Fruit fly (Drosophila melanogaster) whole organism, embryonic: Measurements from ENCODE around the gene CG12608.
A peak's percentile ranks its signal among the peaks of the same experiment; 100 is the strongest.

Experiments
- ATbp ChIP-seq: fragments of 200-800 bp; sonication (Bioruptor generic); optimal IDR thresholded peaks from 2 replicates; lab custom pipeline; 2017; ENCODE audit warnings: missing biosample characterization, mild to moderate bottlenecking, missing genetic modification characterization, missing genetic modification reagents
- Abd-B ChIP-seq: fragments of 200-800 bp; sonication (Bioruptor generic); optimal IDR thresholded peaks from 2 replicates; lab custom pipeline; 2018; ENCODE audit warnings: missing biosample characterization, mild to moderate bottlenecking, missing genetic modification characterization, moderate library complexity
- Awh ChIP-seq: fragments of 200-800 bp; sonication (Bioruptor generic); IDR thresholded peaks from 2 replicates; pipeline ENCODE4, ENCODE4 v1.3.6; 2022; ENCODE audit warnings: missing biosample characterization, missing genetic modification characterization
- BEAF-32 ChIP-seq: fragments of 200-800 bp; sonication (Bioruptor generic); optimal IDR thresholded peaks from 3 replicates; lab custom pipeline; 2017; ENCODE audit warnings: missing biosample characterization, missing genetic modification characterization, mild to moderate bottlenecking, moderate library complexity, missing genetic modification reagents
- CG10267 ChIP-seq: fragments of 200-800 bp; sonication (Bioruptor generic); optimal IDR thresholded peaks from 2 replicates; lab custom pipeline; 2018; ENCODE audit warnings: missing biosample characterization, mild to moderate bottlenecking, missing genetic modification characterization, moderate library complexity
- CG10366 ChIP-seq: fragments of 200-800 bp; sonication (Bioruptor generic); IDR thresholded peaks from 2 replicates; pipeline ENCODE4 v1.3.6; 2022; ENCODE audit warnings: missing biosample characterization, missing genetic modification characterization
- CG11085 ChIP-seq: fragments of 200-800 bp; sonication (Bioruptor generic); IDR thresholded peaks from 2 replicates; pipeline ENCODE4 v1.3.6; 2022; ENCODE audit warnings: missing biosample characterization, missing genetic modification characterization
- CG12071 ChIP-seq: fragments of 200-800 bp; sonication (Bioruptor generic); optimal IDR thresholded peaks from 3 replicates; lab custom pipeline; 2018; ENCODE audit warnings: missing biosample characterization, mild to moderate bottlenecking, missing genetic modification characterization
- CG12659 ChIP-seq: fragments of 200-800 bp; sonication (Bioruptor generic); optimal IDR thresholded peaks from 3 replicates; lab custom pipeline; 2017; ENCODE audit warnings: mild to moderate bottlenecking, missing biosample characterization, missing genetic modification reagents, missing genetic modification characterization
- CG13287 ChIP-seq: fragments of 200-800 bp; sonication (Bioruptor generic); IDR thresholded peaks from 2 replicates; pipeline ENCODE4 v1.3.6; 2022; ENCODE audit warnings: missing biosample characterization, missing genetic modification characterization; ENCODE audit not compliant: partially characterized antibody
- CG1603 ChIP-seq: fragments of 200-800 bp; sonication (Bioruptor generic); optimal IDR thresholded peaks from 2 replicates; lab custom pipeline; 2019; ENCODE audit warnings: missing biosample characterization, mild to moderate bottlenecking, missing genetic modification characterization, moderate library complexity
- CG3065 ChIP-seq: fragments of 200-800 bp; sonication (Bioruptor generic); optimal IDR thresholded peaks from 2 replicates; lab custom pipeline; 2016; ENCODE audit warnings: missing biosample characterization, missing genetic modification characterization
- CG32772 ChIP-seq: fragments of 200-800 bp; sonication (Bioruptor generic); IDR thresholded peaks from 2 replicates; pipeline ENCODE4 v1.3.6; 2022; ENCODE audit warnings: missing biosample characterization, missing genetic modification characterization
- CG34224 ChIP-seq: fragments of 200-800 bp; sonication (Bioruptor generic); IDR thresholded peaks from 3 replicates; pipeline ENCODE4 v1.3.6; 2022; ENCODE audit warnings: missing biosample characterization, missing genetic modification characterization; ENCODE audit not compliant: partially characterized antibody
- CG3838 ChIP-seq: fragments of 200-800 bp; sonication (Bioruptor generic); optimal IDR thresholded peaks from 3 replicates; lab custom pipeline; 2016; ENCODE audit warnings: missing biosample characterization, missing genetic modification characterization
- CG4282 ChIP-seq: fragments of 200-800 bp; sonication (Bioruptor generic); optimal IDR thresholded peaks from 2 replicates; lab custom pipeline; 2016; ENCODE audit warnings: missing biosample characterization, missing genetic modification characterization
- CG4707 ChIP-seq: fragments of 200-800 bp; sonication (Bioruptor generic); optimal IDR thresholded peaks from 2 replicates; lab custom pipeline; 2018; ENCODE audit warnings: missing biosample characterization, mild to moderate bottlenecking, missing genetic modification characterization, moderate library complexity
- CG4730 ChIP-seq: fragments of 200-800 bp; sonication (Bioruptor generic); IDR thresholded peaks from 2 replicates; pipeline ENCODE4 v1.3.6; 2022; ENCODE audit warnings: missing biosample characterization, missing genetic modification characterization
- CG5180 ChIP-seq: fragments of 200-800 bp; sonication (Bioruptor generic); optimal IDR thresholded peaks from 3 replicates; lab custom pipeline; 2017; ENCODE audit warnings: missing biosample characterization, missing genetic modification characterization, mild to moderate bottlenecking, moderate library complexity, missing genetic modification reagents
- CG6272 ChIP-seq: fragments of 200-800 bp; sonication (Bioruptor generic); IDR thresholded peaks from 2 replicates; pipeline ENCODE4 v1.3.6; 2022; ENCODE audit warnings: missing biosample characterization, missing genetic modification characterization
- CG6654 ChIP-seq: fragments of 200-800 bp; sonication (Bioruptor generic); optimal IDR thresholded peaks from 2 replicates; lab custom pipeline; 2017; ENCODE audit warnings: missing biosample characterization, mild to moderate bottlenecking, missing genetic modification characterization
- CG8089 ChIP-seq: fragments of 200-800 bp; sonication (Bioruptor generic); optimal IDR thresholded peaks from 3 replicates; lab custom pipeline; 2016; ENCODE audit warnings: missing biosample characterization, missing genetic modification characterization
- Dbx ChIP-seq: fragments of 200-800 bp; sonication (Bioruptor generic); IDR thresholded peaks from 3 replicates; pipeline ENCODE4 v1.3.6; 2022; ENCODE audit warnings: missing biosample characterization, missing genetic modification characterization
- Deaf1 ChIP-seq: fragments of 200-800 bp; optimal IDR thresholded peaks from 3 replicates; lab custom pipeline; 2019; ENCODE audit warnings: missing biosample characterization, mild to moderate bottlenecking, missing genetic modification characterization, moderate library complexity
- Dip2 ChIP-seq: fragments of 200-800 bp; sonication (Bioruptor generic); IDR thresholded peaks from 2 replicates; pipeline ENCODE4 v1.3.6; 2022; ENCODE audit warnings: missing biosample characterization, missing genetic modification characterization
- Dp ChIP-seq: fragments of 200-800 bp; sonication (Bioruptor generic); optimal IDR thresholded peaks from 2 replicates; lab custom pipeline; 2018; ENCODE audit warnings: missing biosample characterization, mild to moderate bottlenecking, missing genetic modification characterization, moderate library complexity
- Ets97D ChIP-seq: fragments of 200-800 bp; sonication (Bioruptor generic); optimal IDR thresholded peaks from 3 replicates; lab custom pipeline; 2016; ENCODE audit warnings: missing biosample characterization, missing genetic modification characterization
- Gsc ChIP-seq: fragments of 200-800 bp; sonication (Bioruptor generic); IDR thresholded peaks from 2 replicates; pipeline ENCODE4 v1.3.6; 2022; ENCODE audit warnings: missing biosample characterization, missing genetic modification characterization
- HmgD ChIP-seq: fragments of 200-800 bp; sonication (Bioruptor generic); optimal IDR thresholded peaks from 3 replicates; lab custom pipeline; 2016; ENCODE audit warnings: missing biosample characterization, missing genetic modification characterization
- Hr39 ChIP-seq: fragments of >200 bp; optimal IDR thresholded peaks from 2 replicates; lab custom pipeline; 2017
- Lhr ChIP-seq: fragments of 200-800 bp; sonication (Bioruptor generic); optimal IDR thresholded peaks from 3 replicates; lab custom pipeline; 2017; ENCODE audit warnings: mild to moderate bottlenecking, missing biosample characterization, missing genetic modification reagents, missing genetic modification characterization
- Max ChIP-seq: fragments of 200-800 bp; sonication (Bioruptor generic); optimal IDR thresholded peaks from 2 replicates; lab custom pipeline; 2016; ENCODE audit warnings: missing biosample characterization, mild to moderate bottlenecking, missing genetic modification characterization
- Med ChIP-seq: fragments of 200-800 bp; sonication (Bioruptor generic); peaks from one replicate; lab custom pipeline; 2016; ENCODE audit warnings: missing biosample characterization, missing genetic modification characterization, mild to moderate bottlenecking, inconsistent platforms, moderate library complexity
- NfI ChIP-seq: fragments of 200-800 bp; sonication (Bioruptor generic); optimal IDR thresholded peaks from 3 replicates; lab custom pipeline; 2018; ENCODE audit warnings: missing biosample characterization, mild to moderate bottlenecking, missing genetic modification characterization, moderate library complexity
- Pdp1 ChIP-seq, 2 experiments: fragments of 200-800 bp; sonication (Bioruptor generic); optimal IDR thresholded peaks; 3 replicates each; lab custom pipeline; 2016; ENCODE audit warnings: missing biosample characterization in 2 of 2, missing genetic modification characterization in 2 of 2, mild to moderate bottlenecking in 1 of 2, moderate library complexity in 1 of 2
- TFAM ChIP-seq: fragments of 200-800 bp; sonication (Bioruptor generic); optimal IDR thresholded peaks from 2 replicates; lab custom pipeline; 2017; ENCODE audit warnings: missing biosample characterization, missing genetic modification characterization, inconsistent platforms
- YL-1 ChIP-seq: fragments of 200-800 bp; sonication (Bioruptor generic); optimal IDR thresholded peaks from 3 replicates; lab custom pipeline; 2017; ENCODE audit warnings: missing biosample characterization, mild to moderate bottlenecking, missing genetic modification characterization
- al ChIP-seq: fragments of 200-800 bp; sonication (Bioruptor generic); IDR thresholded peaks from 2 replicates; pipeline ENCODE4 v1.3.6; 2022; ENCODE audit warnings: missing biosample characterization, missing genetic modification characterization
- cg ChIP-seq: fragments of 200-800 bp; sonication (Bioruptor generic); optimal IDR thresholded peaks from 3 replicates; lab custom pipeline; 2019; ENCODE audit warnings: missing biosample characterization, mild to moderate bottlenecking, missing genetic modification characterization, moderate library complexity
- dan ChIP-seq: fragments of 200-800 bp; sonication (Bioruptor generic); IDR thresholded peaks from 2 replicates; pipeline ENCODE4 v1.3.6; 2022; ENCODE audit warnings: missing biosample characterization, missing genetic modification characterization
- dm ChIP-seq: fragments of 200-800 bp; sonication (Bioruptor generic); optimal IDR thresholded peaks from 3 replicates; lab custom pipeline; 2016; ENCODE audit warnings: missing biosample characterization, missing genetic modification characterization
- en ChIP-seq: fragments of 200-800 bp; sonication (Bioruptor generic); optimal IDR thresholded peaks from 2 replicates; lab custom pipeline; 2016; ENCODE audit warnings: missing biosample characterization, missing genetic modification characterization
- rib ChIP-seq: fragments of 200-800 bp; sonication (Bioruptor generic); IDR thresholded peaks from 2 replicates; pipeline ENCODE4 v1.3.6; 2022; ENCODE audit warnings: missing biosample characterization, missing genetic modification characterization
- sd ChIP-seq: fragments of 200-800 bp; sonication (Bioruptor generic); optimal IDR thresholded peaks from 3 replicates; lab custom pipeline; 2018; ENCODE audit warnings: missing biosample characterization, mild to moderate bottlenecking, missing genetic modification characterization, moderate library complexity
- sim ChIP-seq: fragments of 200-800 bp; sonication (Bioruptor generic); IDR thresholded peaks from 2 replicates; pipeline ENCODE4 v1.3.6; 2022; ENCODE audit warnings: missing biosample characterization, missing genetic modification characterization
- slou ChIP-seq: fragments of 200-800 bp; sonication (Bioruptor generic); optimal IDR thresholded peaks from 3 replicates; lab custom pipeline; 2016; ENCODE audit warnings: missing biosample characterization, missing genetic modification characterization
- sna ChIP-seq: fragments of 200-800 bp; sonication (Bioruptor generic); IDR thresholded peaks from 2 replicates; pipeline ENCODE4 v1.3.6; 2022; ENCODE audit warnings: missing biosample characterization, missing genetic modification characterization; ENCODE audit not compliant: partially characterized antibody
- zen ChIP-seq: fragments of 200-800 bp; sonication (Bioruptor generic); optimal IDR thresholded peaks from 3 replicates; lab custom pipeline; 2018; ENCODE audit warnings: missing biosample characterization, mild to moderate bottlenecking, missing genetic modification characterization, moderate library complexity

CG12608 gene

DNA sequence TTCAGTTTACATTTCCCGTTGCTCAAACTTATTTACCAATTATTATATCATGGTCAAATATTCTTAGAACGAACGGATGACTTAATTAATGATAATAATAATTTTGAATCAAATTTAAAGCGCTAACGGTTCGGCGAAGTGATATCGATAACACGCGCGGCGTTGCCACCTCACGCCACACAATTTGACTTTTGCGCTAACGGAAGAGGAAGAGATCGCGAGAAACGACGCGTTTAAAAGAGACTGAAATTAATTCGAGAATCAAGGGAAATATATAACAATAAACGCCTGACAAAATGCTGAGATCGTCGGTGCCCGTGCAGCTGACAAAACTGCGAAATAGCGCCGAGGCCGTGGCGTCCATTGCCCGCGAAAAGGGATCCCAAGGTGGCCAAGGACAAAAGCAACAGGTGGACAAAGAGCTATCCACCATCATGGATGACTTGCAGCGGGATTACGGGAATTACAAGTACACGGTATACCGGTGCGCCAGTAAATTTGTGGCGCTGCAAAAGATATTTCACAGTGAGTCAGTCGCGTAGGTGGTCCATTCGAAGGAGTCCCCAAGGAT, 16.2 kb downstream of the CG12608 start, which contains the start of gene dah (continued):
- TF ChIP-seq BEAF-32 (peak; percentile 53), zen (no peak), Dp (GFP tag; lab: Kevin White, UChicago) (peak; percentile 84), CG3838 (GFP tag; lab: Kevin White, UChicago) (no peak), HmgD (GFP tag; lab: Kevin White, UChicago) (no peak), sna (no peak; the same call in 1 of the 2 replicates), Med (GFP tag; lab: Kevin White, UChicago) (peak; percentile 25), al (no peak), CG34224 (GFP tag; lab: Robert Waterston, UW) (peak; percentile 42; the same call in 1 of the 3 replicates), CG13287 (GFP tag; lab: Robert Waterston, UW) (peak; percentile 37; the same call in 1 of the 2 replicates), Ets97D (GFP tag; lab: Kevin White, UChicago) (peak; percentile 57), TFAM (GFP tag; lab: Kevin White, UChicago) (no peak), CG10267 (tag; lab: Kevin White, UChicago) (peak; percentile 10), rib (GFP tag; lab: Robert Waterston, UW) (no peak), ATbp (GFP tag; lab: Kevin White, UChicago) (no peak), YL-1 (GFP tag; lab: Kevin White, UChicago) (peak; percentile 30)

DNA sequence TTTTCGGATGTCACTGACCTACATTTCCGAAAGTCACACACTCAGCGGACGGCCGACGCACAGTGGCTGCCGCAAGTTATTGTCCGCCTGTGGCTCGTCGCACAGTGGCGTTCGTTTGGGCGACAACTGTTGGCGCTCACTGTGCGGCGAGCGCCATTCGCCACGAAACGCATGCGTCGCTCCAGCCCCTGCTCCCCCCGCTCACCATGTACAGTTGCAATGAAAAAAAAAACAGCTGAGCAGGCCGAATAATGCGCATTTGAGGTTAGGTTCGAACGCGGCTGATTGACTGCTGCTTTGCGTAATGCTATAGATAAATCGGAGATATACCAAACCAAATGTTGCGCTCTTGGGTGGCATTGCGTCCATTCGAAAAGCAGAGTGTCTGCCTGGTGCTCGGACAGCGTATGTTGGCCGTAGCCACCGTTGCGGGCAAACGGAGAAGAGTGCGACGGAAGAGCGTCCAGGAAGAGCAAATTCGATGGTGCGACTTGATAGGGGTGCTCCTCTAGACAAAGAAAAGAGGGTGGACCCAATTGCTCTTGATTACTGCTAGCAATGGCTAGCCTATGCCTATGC, 21.0 kb downstream of the CG12608 start:
- peak; percentile 85 for TF ChIP-seq CG1603 (tag; lab: Kevin White, UChicago)
- TF ChIP-seq sim (GFP tag; lab: Robert Waterston, UW): peak; percentile 66
- peak; percentile 19 for TF ChIP-seq cg (GFP tag; lab: Kevin White, UChicago)
- TF ChIP-seq CG4282: peak; percentile 78
- peak; percentile 90 for TF ChIP-seq CG10366
- TF ChIP-seq dan (GFP tag; lab: Robert Waterston, UW): no peak
- peak; percentile 88 to 99 for TF ChIP-seq Pdp1 (GFP tag; optimal IDR thresholded peaks at IDR 0.05; lab: Kevin White, UChicago)
- peak; percentile 81 for TF ChIP-seq CG4707 (GFP tag; lab: Kevin White, UChicago)
- peak; percentile 60 for TF ChIP-seq CG8089 (GFP tag; lab: Kevin White, UChicago)
- TF ChIP-seq sd: peak; percentile 76
- peak; percentile 87 for TF ChIP-seq CG11085 (GFP tag; lab: Robert Waterston, UW)
- no peak for TF ChIP-seq Hr39 (lab: Kevin White, UChicago)
- peak; percentile 23 for TF ChIP-seq CG6654
- TF ChIP-seq CG3065: peak; percentile 36
- peak; percentile 94 for TF ChIP-seq CG32772
- peak; percentile 73 for TF ChIP-seq CG5180 (GFP tag; lab: Kevin White, UChicago)
- peak; percentile 94 for TF ChIP-seq Dbx (GFP tag; lab: Robert Waterston, UW)
- no peak; the same call in 1 of the 2 replicates for TF ChIP-seq Gsc (GFP tag; lab: Robert Waterston, UW)
- no peak for TF ChIP-seq Dip2 (GFP tag; lab: Robert Waterston, UW)
- peak; percentile 59 for TF ChIP-seq en (GFP tag; lab: Kevin White, UChicago)
- TF ChIP-seq Abd-B (GFP tag; lab: Kevin White, UChicago): peak; percentile 27
- TF ChIP-seq Lhr (GFP tag; lab: Kevin White, UChicago): peak; percentile 45
- TF ChIP-seq Max (GFP tag; lab: Kevin White, UChicago): peak; percentile 74
- peak; percentile 78 for TF ChIP-seq NfI (GFP tag; lab: Kevin White, UChicago)
- peak; percentile 61 for TF ChIP-seq CG6272 (GFP tag; lab: Robert Waterston, UW)
- peak; percentile 85 for TF ChIP-seq CG12071
- TF ChIP-seq CG4730 (GFP tag; lab: Robert Waterston, UW): peak; percentile 81
- TF ChIP-seq dm (GFP tag; lab: Kevin White, UChicago): peak; percentile 96
- peak; percentile 97 for TF ChIP-seq YL-1 (GFP tag; lab: Kevin White, UChicago)
- TF ChIP-seq slou: peak; percentile 29
- TF ChIP-seq CG12659 (GFP tag; lab: Kevin White, UChicago): peak; percentile 88
- peak; percentile 77 for TF ChIP-seq Deaf1 (tag; lab: Kevin White, UChicago)
- peak; percentile 91 for TF ChIP-seq Awh (GFP tag; lab: Robert Waterston, UW)
